Worm (Caenorhabditis elegans): ENCODE data around the gene F47G9.4.
"Not testable (repeated sequence)": the region's sequence is repeated elsewhere in the genome, so short reads cannot be mapped to it uniquely, and the experiment has no call there.

Gene F47G9.4

DNA sequence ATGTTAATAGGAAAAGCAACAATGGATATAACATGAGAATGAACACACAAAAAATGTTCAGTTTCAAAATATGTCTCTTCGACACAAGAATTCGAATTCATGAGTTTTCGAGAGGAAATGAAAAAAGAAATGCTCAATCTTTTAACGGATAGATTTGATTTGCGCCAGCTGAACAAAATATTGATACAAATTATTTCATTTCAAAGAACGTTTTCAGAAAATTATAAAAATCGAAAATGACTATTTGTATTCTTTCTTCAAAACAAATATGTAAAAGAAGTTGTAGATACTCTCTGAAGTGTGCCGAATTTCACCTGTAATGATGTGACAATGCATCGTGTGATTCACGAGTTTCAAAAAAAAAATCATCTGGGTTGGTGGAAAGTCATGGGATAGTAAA, 21.1 kb downstream of the F47G9.4 start, which contains the start of gene srh-47:
Gene srh-47, minus strand, starts transcription at position 101 of the 400 bp plus-strand sequence.
- TF ChIP-seq B0310.2 (tag; optimal IDR thresholded peaks at IDR 0.05), result no peak
- no peak for TF ChIP-seq flt-1 (GFP tag; IDR thresholded peaks at IDR 0.05)
- no peak for TF ChIP-seq scrt-1 (GFP tag; IDR thresholded peaks at IDR 0.05)
- no peak for TF ChIP-seq pes-1 (GFP tag; IDR thresholded peaks at IDR 0.05)
- TF ChIP-seq ets-7 (tag; optimal IDR thresholded peaks at IDR 0.05), result no peak
- TF ChIP-seq hmbx-1 (tag; optimal IDR thresholded peaks at IDR 0.05), result no peak
- no peak for TF ChIP-seq sea-1 (GFP tag; conservative IDR thresholded peaks at IDR 0.05)
- TF ChIP-seq tra-4 (tag; optimal IDR thresholded peaks at IDR 0.05), result no peak
- no peak for TF ChIP-seq ceh-13 (GFP tag; optimal IDR thresholded peaks at IDR 0.05)
- no peak for TF ChIP-seq ama-1 (optimal IDR thresholded peaks at IDR 0.05)
- TF ChIP-seq ceh-36 (tag; optimal IDR thresholded peaks at IDR 0.05), result no peak
- no peak for TF ChIP-seq tbx-11 (GFP tag; IDR thresholded peaks at IDR 0.05)
- no peak for TF ChIP-seq aly-1 (tag; optimal IDR thresholded peaks at IDR 0.05)

DNA sequence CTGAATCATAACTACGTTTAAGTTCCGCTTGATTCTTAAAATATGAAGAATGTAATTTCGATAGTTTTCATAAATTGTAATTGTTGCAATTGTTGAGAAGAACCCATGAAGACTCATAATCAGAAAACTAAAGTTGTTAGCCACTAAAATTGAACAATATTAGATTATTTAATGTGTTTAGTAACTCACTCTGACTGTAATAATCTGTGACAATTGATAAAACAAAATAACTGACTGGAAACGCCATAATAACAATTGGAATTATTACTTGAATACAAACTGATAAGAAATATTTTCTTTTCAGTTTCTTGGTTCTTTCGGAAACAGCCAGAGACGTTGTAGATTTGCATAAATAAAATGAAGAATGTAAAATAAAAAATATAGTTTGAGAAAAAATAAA, 22.2 kb downstream of the F47G9.4 start:
- TF ChIP-seq tbx-11 (GFP tag; IDR thresholded peaks at IDR 0.05), result no peak
- TF ChIP-seq ama-1 (optimal IDR thresholded peaks at IDR 0.05), result no peak
- TF ChIP-seq aly-1 (tag; optimal IDR thresholded peaks at IDR 0.05), result no peak
- TF ChIP-seq ceh-13 (GFP tag; optimal IDR thresholded peaks at IDR 0.05), result no peak
- TF ChIP-seq tbx-37 (GFP tag; conservative IDR thresholded peaks at IDR 0.05), result no peak
- no peak for TF ChIP-seq scrt-1 (GFP tag; IDR thresholded peaks at IDR 0.05)
- TF ChIP-seq F13C5.2 (tag; optimal IDR thresholded peaks at IDR 0.05), result no peak
- no peak for TF ChIP-seq sea-1 (GFP tag; conservative IDR thresholded peaks at IDR 0.05)
- no peak for TF ChIP-seq tra-4 (tag; optimal IDR thresholded peaks at IDR 0.05)
- TF ChIP-seq hmg-4 (GFP tag; optimal IDR thresholded peaks at IDR 0.05), result no peak
- TF ChIP-seq flt-1 (GFP tag; IDR thresholded peaks at IDR 0.05), result no peak
- no peak for TF ChIP-seq pes-1 (GFP tag; IDR thresholded peaks at IDR 0.05)
- TF ChIP-seq hnd-1 (tag; optimal IDR thresholded peaks at IDR 0.05), result no peak

DNA sequence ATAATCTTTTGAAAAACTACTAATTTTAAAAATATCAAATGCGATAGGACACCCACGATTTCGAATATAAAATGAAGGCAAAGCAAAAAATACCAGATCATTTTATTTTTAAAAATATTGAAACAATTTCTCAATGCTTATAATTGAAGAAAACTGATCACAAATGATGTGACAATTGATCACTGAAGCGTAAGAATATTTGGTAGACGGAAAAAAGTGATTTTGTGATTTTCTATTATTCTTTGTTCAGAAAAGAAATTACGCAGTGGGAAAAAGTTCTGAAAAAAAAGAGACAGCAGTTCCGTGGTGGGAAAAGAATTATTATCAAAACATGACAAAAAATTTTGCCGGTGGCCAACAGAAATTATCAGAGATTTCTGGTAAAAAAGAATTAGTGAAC, 23.0 kb downstream of the F47G9.4 start, which contains the start of gene T03F7.5:
Gene T03F7.5, minus strand, starts transcription at position 101 of the 400 bp plus-strand sequence.
- TF ChIP-seq B0310.2 (tag; optimal IDR thresholded peaks at IDR 0.05) (no peak), ceh-13 (GFP tag; optimal IDR thresholded peaks at IDR 0.05) (no peak), ceh-36 (tag; optimal IDR thresholded peaks at IDR 0.05) (no peak), aly-1 (tag; optimal IDR thresholded peaks at IDR 0.05) (no peak), ama-1 (optimal IDR thresholded peaks at IDR 0.05) (no peak), hmbx-1 (tag; optimal IDR thresholded peaks at IDR 0.05) (no peak), hnd-1 (tag; optimal IDR thresholded peaks at IDR 0.05) (no peak), flt-1 (GFP tag; IDR thresholded peaks at IDR 0.05) (no peak), ets-7 (tag; optimal IDR thresholded peaks at IDR 0.05) (no peak), pes-1 (GFP tag; IDR thresholded peaks at IDR 0.05) (no peak), tbx-37 (GFP tag; conservative IDR thresholded peaks at IDR 0.05) (no peak), tbx-11 (GFP tag; IDR thresholded peaks at IDR 0.05) (no peak), F13C5.2 (tag; optimal IDR thresholded peaks at IDR 0.05) (no peak), scrt-1 (GFP tag; IDR thresholded peaks at IDR 0.05) (no peak)

DNA sequence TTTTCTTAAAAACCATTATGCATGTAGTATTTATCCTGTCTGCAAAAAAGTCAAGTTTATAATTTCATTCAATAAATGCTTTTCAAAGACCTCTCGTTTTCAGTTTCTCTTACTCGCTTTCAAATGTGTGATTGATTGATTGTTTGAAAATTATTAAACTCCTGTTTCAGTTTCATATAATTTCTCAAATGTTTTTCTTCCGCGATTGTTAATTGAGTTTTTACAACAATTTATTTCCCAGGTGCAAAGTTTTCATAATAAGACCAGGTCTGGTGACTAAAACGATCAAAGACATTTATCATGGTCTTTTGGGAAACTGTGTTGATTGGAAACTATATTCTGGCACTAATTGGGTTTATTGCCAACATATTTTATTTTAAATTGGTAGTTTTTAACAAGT, 27.2 kb downstream of the F47G9.4 start, which contains the start of gene T03F7.6:
Gene T03F7.6, plus strand, starts transcription at position 301 of the 400 bp plus-strand sequence.
- TF ChIP-seq sea-1 (GFP tag; conservative IDR thresholded peaks at IDR 0.05), result no peak
- TF ChIP-seq hnd-1 (tag; optimal IDR thresholded peaks at IDR 0.05), result no peak
- TF ChIP-seq F13C5.2 (tag; optimal IDR thresholded peaks at IDR 0.05), result no peak
- TF ChIP-seq tbx-11 (GFP tag; IDR thresholded peaks at IDR 0.05), result no peak
- TF ChIP-seq tra-4 (tag; optimal IDR thresholded peaks at IDR 0.05), result no peak
- no peak for TF ChIP-seq aly-1 (tag; optimal IDR thresholded peaks at IDR 0.05)
- no peak for TF ChIP-seq tbx-37 (GFP tag; conservative IDR thresholded peaks at IDR 0.05)
- TF ChIP-seq hmg-4 (GFP tag; optimal IDR thresholded peaks at IDR 0.05), result no peak
- no peak for TF ChIP-seq ceh-13 (GFP tag; optimal IDR thresholded peaks at IDR 0.05)
- TF ChIP-seq ceh-36 (tag; optimal IDR thresholded peaks at IDR 0.05), result no peak
- no peak for TF ChIP-seq hmbx-1 (tag; optimal IDR thresholded peaks at IDR 0.05)
- no peak for TF ChIP-seq B0310.2 (tag; optimal IDR thresholded peaks at IDR 0.05)
- no peak for TF ChIP-seq ama-1 (optimal IDR thresholded peaks at IDR 0.05)

DNA sequence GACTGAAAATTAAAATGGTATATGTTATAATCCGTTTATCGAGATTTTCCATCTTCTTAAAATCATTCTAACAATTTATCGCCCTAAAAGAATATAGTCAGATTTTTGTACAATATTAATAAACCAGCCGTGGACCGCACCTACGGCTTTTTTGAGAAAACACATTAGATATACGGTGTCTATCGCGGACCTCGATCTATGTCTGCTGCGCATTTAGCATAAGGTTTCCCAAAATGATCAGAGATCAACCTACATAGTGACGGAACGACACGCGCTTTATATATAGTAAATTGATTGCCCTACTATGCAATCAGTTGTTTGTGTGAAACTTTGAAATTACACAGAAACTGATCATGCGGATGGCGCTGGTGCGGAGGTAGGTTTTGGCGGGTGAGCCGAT, 28.9 kb downstream of the F47G9.4 start:
- TF ChIP-seq ama-1 (optimal IDR thresholded peaks at IDR 0.05) (no peak), ceh-13 (GFP tag; optimal IDR thresholded peaks at IDR 0.05) (no peak), hmg-4 (GFP tag; optimal IDR thresholded peaks at IDR 0.05) (no peak), tra-4 (tag; optimal IDR thresholded peaks at IDR 0.05) (no peak), hmbx-1 (tag; optimal IDR thresholded peaks at IDR 0.05) (no peak), B0310.2 (tag; optimal IDR thresholded peaks at IDR 0.05) (no peak)

DNA sequence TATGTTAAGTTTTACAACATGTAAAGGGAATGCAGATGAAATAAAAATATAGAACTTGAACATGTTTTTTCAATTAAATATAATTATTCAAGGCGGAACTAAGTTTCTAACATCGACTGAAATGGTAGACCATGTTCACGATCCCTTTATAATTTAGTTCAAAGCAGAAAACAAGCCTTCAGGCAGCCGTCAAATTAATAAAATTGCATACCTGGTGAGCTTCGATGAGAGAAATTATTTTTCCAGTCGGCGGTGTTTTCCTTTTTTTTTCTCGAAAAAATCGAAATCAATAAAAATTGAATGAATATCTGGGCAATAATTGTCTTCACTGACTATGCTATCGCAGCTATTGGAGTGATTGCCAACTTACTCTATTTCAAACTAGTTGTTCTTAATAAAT, 30.7 kb downstream of the F47G9.4 start, which contains the start of gene C03E10.1:
Gene C03E10.1, plus strand, starts transcription at position 301 of the 400 bp plus-strand sequence.
- TF ChIP-seq B0310.2 (tag; optimal IDR thresholded peaks at IDR 0.05), result no peak
- no peak for TF ChIP-seq aly-1 (tag; optimal IDR thresholded peaks at IDR 0.05)
- TF ChIP-seq ama-1 (optimal IDR thresholded peaks at IDR 0.05), result no peak
- no peak for TF ChIP-seq pes-1 (GFP tag; IDR thresholded peaks at IDR 0.05)
- no peak for TF ChIP-seq ceh-13 (GFP tag; optimal IDR thresholded peaks at IDR 0.05)
- no peak for TF ChIP-seq tbx-11 (GFP tag; IDR thresholded peaks at IDR 0.05)
- TF ChIP-seq F13C5.2 (tag; optimal IDR thresholded peaks at IDR 0.05), result no peak

DNA sequence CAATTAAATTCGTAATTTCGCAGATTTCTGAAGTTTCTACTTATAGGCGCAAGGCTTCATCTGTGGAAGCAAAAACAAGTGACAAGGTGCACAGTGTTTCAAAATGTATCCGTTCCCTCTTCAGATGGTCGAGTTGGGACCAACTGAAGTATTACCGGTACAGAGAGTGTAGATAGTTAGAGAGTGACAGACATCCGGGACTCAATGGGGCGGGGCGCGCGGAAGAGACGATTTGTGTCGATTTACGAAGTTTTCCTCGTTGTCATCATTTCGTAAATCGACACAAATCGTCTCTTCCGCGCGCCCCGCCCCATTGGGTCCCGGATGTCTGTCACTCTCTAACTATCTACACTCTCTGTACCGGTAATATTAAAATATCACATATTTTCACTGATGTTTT, 35.5 kb downstream of the F47G9.4 start, which contains the start of gene C03E10.3:
Gene C03E10.3, plus strand, starts transcription at position 301 of the 400 bp plus-strand sequence.
- TF ChIP-seq hmg-4 (GFP tag; optimal IDR thresholded peaks at IDR 0.05); aly-1 (tag; optimal IDR thresholded peaks at IDR 0.05); sea-1 (GFP tag; conservative IDR thresholded peaks at IDR 0.05): not testable (repeated sequence)

DNA sequence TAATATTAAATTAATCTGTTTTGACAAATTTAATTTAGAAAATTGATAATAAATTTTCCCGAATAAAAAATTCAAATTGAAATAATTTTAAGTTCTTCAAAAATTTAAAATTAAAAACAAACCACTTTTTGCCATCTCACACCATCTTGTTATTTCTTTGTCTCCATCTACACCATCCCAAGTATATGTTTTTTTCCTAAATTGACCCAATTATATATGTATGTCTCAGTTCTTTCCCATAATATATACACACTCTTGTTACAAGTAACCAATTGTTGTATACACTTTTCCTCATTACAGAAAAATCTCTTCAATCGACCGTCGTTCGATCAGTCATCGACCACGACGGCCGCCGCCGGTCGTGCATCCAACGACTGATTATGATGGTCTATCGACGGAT, 39.3 kb downstream of the F47G9.4 start, which contains the start of gene gly-20:
Gene gly-20, plus strand, starts transcription at position 301 of the 400 bp plus-strand sequence.
- TF ChIP-seq sea-1 (GFP tag; conservative IDR thresholded peaks at IDR 0.05) (no peak), ceh-13 (GFP tag; optimal IDR thresholded peaks at IDR 0.05) (no peak), tbx-37 (GFP tag; conservative IDR thresholded peaks at IDR 0.05) (no peak)
